Worm (Caenorhabditis elegans): ENCODE results near the gene frpr-19.

- TF ChIP-seq ama-1 (optimal IDR thresholded peaks at IDR 0.05) (no peak), skn-1 (tag; optimal IDR thresholded peaks at IDR 0.05) (no peak), lin-13 (GFP tag; optimal IDR thresholded peaks at IDR 0.05) (no peak), nhr-77 (tag; optimal IDR thresholded peaks at IDR 0.05) (no peak), nhr-12 (tag; optimal IDR thresholded peaks at IDR 0.05) (no peak), snpc-4 (tag; optimal IDR thresholded peaks at IDR 0.05) (no peak), zag-1 (tag; optimal IDR thresholded peaks at IDR 0.05) (no peak), nhr-6 (tag; optimal IDR thresholded peaks at IDR 0.05) (no peak), lin-39 (tag; optimal IDR thresholded peaks at IDR 0.05) (no peak), mab-5 (tag; optimal IDR thresholded peaks at IDR 0.05) (no peak), elt-3 (tag; optimal IDR thresholded peaks at IDR 0.05) (no peak)
Observed at ce11 chrIV:1739366-1740104, 41.9 kb downstream of the frpr-19 start.

Data from whole organism, L2 larva.